Worm (Caenorhabditis elegans) whole organism, L2 larva: ENCODE results near the gene nep-8.

Experiments used
- ZK546.5 ChIP-seq: sonication (generic microtip); optimal IDR thresholded peaks from 2 replicates; lab custom pipeline; 2017; ENCODE audit warnings: missing biosample characterization, missing genetic modification characterization
- aly-2 ChIP-seq: fragments of 150-350 bp; optimal IDR thresholded peaks from 2 replicates; lab custom pipeline; 2014; ENCODE audit warnings: missing biosample characterization, missing genetic modification characterization
- fos-1 ChIP-seq: fragments of 150-350 bp; optimal IDR thresholded peaks from 2 replicates; lab custom pipeline; 2014; ENCODE audit warnings: missing biosample characterization, missing genetic modification characterization
- lin-11 ChIP-seq: fragments of 150-350 bp; sonication (generic microtip); optimal IDR thresholded peaks from 2 replicates; lab custom pipeline; 2014; ENCODE audit warnings: missing biosample characterization, missing genetic modification characterization, inconsistent platforms, mixed read lengths
- lin-13 ChIP-seq: fragments of 150-350 bp; optimal IDR thresholded peaks from 2 replicates; lab custom pipeline; 2014; ENCODE audit warnings: missing biosample characterization, missing genetic modification reagents, missing genetic modification characterization
- mab-5 ChIP-seq: fragments of 150-350 bp; optimal IDR thresholded peaks from 2 replicates; lab custom pipeline; 2014; ENCODE audit warnings: missing biosample characterization, missing genetic modification characterization
- nhr-11 ChIP-seq: fragments of 150-350 bp; optimal IDR thresholded peaks from 2 replicates; lab custom pipeline; 2014; ENCODE audit warnings: missing biosample characterization, missing genetic modification characterization
- nhr-6 ChIP-seq: fragments of 150-350 bp; optimal IDR thresholded peaks from 2 replicates; lab custom pipeline; 2014; ENCODE audit warnings: missing biosample characterization, missing genetic modification characterization
- nhr-77 ChIP-seq: fragments of 150-350 bp; optimal IDR thresholded peaks from 2 replicates; lab custom pipeline; 2014; ENCODE audit warnings: missing biosample characterization, missing genetic modification characterization
- skn-1 ChIP-seq: sonication (generic microtip); optimal IDR thresholded peaks from 2 replicates; lab custom pipeline; 2017; ENCODE audit warnings: missing biosample characterization, missing genetic modification characterization

Gene nep-8

DNA sequence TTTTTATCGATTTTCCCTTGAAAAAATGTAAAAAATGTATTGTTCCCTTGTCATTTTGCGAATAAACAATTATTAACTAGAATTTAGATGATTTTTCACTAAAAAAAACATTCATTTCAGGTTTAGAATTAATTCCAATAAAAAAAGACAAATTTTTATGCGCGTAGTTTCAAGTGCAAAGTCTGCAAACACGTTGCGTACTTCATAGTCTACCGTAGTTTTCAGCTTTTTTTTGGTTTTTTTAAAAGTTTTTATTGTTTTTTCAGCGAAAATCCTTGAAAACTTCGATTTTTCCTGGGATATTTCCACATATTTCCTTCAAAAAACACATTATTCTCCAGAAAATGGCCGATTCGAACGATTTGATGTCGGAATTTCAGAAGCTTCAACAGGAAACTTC is 49.9 kb downstream of the nep-8 start, which contains the start of gene C16C8.11:
TSS of gene C16C8.11 (plus strand) at position 188 of the 400 bp plus-strand sequence.
- TF ChIP-seq fos-1 (tag; lab: Kevin White, UChicago) (no peak), nhr-6 (tag; lab: Kevin White, UChicago) (no peak), mab-5 (tag; lab: Kevin White, UChicago) (no peak), ZK546.5 (tag; lab: Kevin White, UChicago) (no peak), lin-11 (tag; lab: Kevin White, UChicago) (no peak), lin-13 (GFP tag; lab: Kevin White, UChicago) (no peak), nhr-11 (tag; lab: Kevin White, UChicago) (no peak), aly-2 (tag; lab: Kevin White, UChicago) (no peak), skn-1 (tag; lab: Kevin White, UChicago) (no peak), nhr-77 (tag; lab: Kevin White, UChicago) (no peak)
